Fruit fly (Drosophila melanogaster): ENCODE results near the gene Pino.

dm6 chr2L:1135495-1135894 lies 6.7 kb upstream of the Pino start:
- TF ChIP-seq CG8478 (optimal IDR thresholded peaks at IDR 0.05) (no peak), psq (optimal IDR thresholded peaks at IDR 0.05) (no peak), usp (GFP tag; optimal IDR thresholded peaks at IDR 0.05) (no peak), Dll (optimal IDR thresholded peaks at IDR 0.05) (no peak), pan (optimal IDR thresholded peaks at IDR 0.05) (no peak)
